Worm (Caenorhabditis elegans): ENCODE results near the gene asb-2.

ce11 chrX:4484072-4484471, 14.5 kb downstream of the asb-2 start:
- TF ChIP-seq mdl-1 (tag; optimal IDR thresholded peaks at IDR 0.05) (no peak), ztf-11 (tag; optimal IDR thresholded peaks at IDR 0.05) (no peak), unc-62 (GFP tag; optimal IDR thresholded peaks at IDR 0.05) (no peak), nhr-71 (tag; optimal IDR thresholded peaks at IDR 0.05) (peak; percentile 8), vab-15 (tag; optimal IDR thresholded peaks at IDR 0.05) (no peak), pqm-1 (tag; optimal IDR thresholded peaks at IDR 0.05) (no peak), sox-4 (tag; optimal IDR thresholded peaks at IDR 0.05) (no peak), F16B12.6 (tag; optimal IDR thresholded peaks at IDR 0.05) (no peak), ama-1 (optimal IDR thresholded peaks at IDR 0.05) (no peak)

Measured in whole organism, L1 larva.